Fruit fly (Drosophila melanogaster) ovary, adult (tissue): ENCODE data around the gene RpS6.
A peak's percentile ranks its signal among the peaks of the same experiment; 100 is the strongest.

Experiments
- CG17801 ChIP-seq: fragments of 200-800 bp; optimal IDR thresholded peaks from 2 replicates; lab custom pipeline; 2019; ENCODE audit warnings: missing biosample characterization, mild to moderate bottlenecking, missing genetic modification characterization, moderate library complexity; ENCODE audit not compliant: partially characterized antibody

Gene RpS6

DNA sequence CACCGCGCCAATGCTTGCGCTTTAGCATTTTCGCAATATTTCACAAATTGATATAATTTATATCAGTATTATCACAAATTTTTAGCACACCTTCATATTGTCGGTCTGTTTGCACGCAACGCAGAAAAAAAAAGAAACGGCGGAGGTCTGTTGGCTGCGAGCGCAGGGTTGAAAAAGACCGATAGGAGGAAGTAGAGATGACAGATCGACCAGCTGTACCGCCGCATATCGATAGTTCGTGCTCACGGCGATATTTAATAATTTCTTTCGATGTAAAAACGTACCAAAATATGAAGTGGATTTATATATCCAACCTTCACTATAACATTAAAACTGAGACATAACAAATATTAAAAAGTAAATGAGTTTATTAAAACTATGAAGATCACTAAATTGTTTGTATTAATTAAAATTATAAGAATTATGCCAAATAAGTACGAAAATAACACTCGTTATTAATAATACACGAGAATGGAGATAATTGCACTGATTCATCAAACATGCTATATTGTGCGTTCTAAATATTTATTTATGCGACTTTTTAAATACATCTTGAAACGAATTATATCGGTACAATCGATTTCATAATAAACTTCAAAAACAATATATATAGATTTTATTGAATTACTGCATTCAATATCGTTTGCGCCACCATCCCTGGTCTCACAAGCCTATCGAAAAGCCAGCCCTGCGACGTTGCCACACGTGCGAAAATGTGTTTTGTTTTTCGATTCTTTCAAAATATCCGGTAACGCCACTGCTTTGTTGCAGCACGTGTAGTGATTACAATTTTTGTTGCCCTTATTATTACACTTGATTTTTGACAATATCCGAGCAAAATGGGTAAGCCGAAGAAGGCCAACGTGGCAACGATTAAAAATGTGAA lies at the start of gene RpS6, which contains the start of gene bys:
RpS6 (minus strand) TSS at position 179 of the 886 bp plus-strand sequence.
bys (plus strand) TSS at position 728 of the 886 bp plus-strand sequence.
- TF ChIP-seq CG17801 (GFP tag; lab: Kevin White, UChicago): peak; percentile 78

DNA sequence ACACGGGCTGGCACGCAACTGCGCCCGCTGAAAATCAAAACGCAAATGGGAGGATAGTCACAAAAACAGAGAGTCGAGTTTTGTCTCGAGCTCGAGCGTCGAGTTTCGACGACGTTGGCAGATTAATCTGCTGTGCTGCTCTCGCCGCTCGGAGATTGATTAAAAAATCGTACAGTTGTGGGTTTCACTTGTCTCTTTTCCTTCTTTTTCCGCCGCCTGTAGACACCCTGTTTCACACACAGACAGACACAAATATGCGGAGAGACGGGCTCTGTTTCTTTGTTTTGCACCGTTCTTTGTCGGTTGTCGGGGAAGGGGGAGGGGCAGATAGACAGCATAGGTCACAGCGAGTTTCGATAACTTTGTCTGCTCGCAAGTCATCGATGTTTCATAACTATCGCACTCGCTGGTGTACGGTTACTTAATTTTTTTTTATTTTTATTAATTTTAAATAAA lies 45.8 kb upstream of the RpS6 start, which contains the start of gene orion:
orion (minus strand) TSS at position 51 of the 456 bp plus-strand sequence.
- TF ChIP-seq CG17801 (GFP tag; lab: Kevin White, UChicago): peak; percentile 90

DNA sequence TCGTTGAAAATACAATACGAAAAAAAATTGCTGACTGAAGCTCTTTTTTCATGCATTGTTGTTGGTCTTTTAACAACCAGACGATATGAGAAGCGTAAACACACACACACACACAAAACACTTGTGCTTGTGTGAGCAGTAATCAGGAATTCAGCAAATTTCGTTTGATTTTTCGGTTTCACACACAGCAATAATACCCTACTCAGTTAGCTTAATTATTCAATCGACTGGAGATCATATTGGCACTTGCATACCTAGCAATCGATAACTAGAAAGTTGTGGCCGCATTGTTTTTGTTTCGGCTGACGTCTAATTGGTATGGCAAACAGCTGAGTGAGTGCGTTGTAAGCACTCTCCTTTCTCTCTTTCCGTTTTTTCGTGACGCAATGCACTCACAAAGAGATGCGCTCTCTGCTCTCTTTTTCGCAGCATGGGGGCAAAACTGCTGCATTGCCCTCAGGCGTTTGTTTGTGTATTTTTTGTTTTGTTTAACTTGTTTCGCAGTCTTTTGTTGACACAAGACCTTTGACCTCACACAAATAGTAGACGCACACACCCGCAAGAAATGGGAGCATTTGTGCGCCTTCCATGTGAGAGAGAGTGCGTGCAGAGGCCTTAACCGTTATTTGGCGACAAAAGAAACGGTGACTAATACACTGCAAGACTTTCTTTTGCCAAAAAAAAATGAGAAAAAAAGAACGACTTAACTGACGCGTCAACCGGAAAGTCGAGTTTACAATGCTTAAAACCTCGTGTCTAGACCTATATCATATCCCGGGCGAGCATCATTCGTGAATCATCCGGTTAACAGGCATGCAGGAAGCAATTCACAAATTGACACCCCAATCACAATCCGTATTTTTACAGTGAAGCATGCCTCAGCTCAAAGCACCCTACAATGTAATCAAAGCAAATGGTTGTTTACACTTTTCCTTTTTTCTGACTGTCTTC lies 43.9 kb upstream of the RpS6 start:
- peak; percentile 48 for TF ChIP-seq CG17801 (GFP tag; lab: Kevin White, UChicago)

DNA sequence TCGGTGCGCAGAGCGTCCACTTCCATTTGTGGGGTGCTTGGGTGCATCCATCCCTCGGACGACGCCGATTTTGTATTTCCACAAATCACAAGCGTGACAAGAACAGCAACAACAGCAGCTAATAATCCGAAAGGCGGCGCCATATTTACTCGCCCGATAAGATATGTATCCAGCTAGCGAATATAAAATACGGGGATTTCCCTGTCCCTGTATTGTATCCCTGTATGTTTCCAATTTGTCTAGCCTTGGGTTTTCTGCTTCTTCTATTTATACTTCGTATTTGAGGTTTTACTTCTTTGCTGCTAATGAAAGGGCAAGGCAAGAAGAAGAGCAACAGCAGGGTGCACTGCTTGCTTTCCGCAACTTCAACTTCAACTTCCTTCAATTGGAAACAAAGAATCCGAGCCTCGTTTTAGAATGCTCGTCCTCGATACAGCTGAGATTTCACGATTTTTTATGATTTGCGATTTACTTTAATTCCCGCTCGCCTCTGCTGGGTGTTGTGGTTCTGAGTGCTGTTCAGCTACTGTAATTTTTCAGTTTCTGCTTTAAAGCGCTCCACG lies 43.1 kb upstream of the RpS6 start:
- no peak for TF ChIP-seq CG17801 (GFP tag; lab: Kevin White, UChicago)

DNA sequence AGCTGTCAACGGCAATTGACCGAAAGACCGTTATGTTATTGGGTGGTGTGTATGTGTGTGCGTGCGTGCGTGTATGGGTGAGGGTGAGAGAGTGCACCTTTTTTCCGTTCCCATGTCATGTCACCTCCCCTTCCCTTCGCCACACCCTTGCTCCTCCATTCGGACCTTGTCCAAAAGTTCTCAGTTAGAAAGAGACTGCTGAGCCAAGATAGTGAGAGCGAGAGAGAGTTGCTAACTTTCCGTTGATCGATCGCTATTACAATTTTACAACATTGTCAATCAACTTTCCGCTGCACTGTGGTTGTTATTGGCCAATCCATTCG lies 37.3 kb upstream of the RpS6 start:
- no peak for TF ChIP-seq CG17801 (GFP tag; lab: Kevin White, UChicago)

DNA sequence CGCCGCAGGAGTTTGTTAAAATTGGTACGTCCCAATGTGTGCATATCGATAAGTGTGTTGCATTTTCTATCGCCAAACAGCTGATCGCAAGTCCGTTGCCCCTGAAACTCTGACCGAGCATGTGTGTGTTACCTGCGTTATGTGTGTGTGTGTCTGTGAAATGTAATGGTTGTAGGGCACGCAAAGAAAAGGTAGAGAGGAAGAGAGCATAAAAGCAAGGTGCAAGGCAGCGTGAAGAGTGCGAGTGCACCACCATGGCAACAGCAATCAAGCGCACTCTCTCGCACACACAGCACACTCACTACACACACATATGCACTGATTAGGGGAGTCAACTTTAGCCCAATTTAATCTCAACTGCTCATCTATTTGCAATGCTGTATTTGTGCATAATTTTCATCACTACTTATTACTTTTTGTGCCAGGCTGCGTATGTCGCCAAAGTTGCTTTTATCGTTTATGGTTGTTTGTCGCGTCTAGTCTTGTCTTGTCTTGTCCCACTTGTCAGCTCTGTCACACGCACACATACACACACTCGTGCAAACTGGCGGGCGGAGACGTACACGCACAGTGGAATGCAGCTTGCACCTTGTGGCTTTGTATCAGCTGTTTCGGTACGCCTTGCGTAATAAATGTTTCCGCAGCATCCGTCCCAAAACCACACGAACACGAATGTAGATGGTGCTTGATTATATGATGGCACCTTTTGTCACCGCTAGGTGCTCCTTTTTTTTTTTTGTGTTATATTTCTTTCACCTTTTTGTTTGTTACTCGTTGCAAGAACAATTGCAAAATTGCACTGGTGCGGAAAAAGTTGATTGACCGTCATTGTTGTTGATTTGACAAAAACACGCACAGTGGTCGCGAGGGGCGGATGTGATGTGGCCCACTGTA lies 36.7 kb upstream of the RpS6 start:
- peak; percentile 81 for TF ChIP-seq CG17801 (GFP tag; lab: Kevin White, UChicago)

DNA sequence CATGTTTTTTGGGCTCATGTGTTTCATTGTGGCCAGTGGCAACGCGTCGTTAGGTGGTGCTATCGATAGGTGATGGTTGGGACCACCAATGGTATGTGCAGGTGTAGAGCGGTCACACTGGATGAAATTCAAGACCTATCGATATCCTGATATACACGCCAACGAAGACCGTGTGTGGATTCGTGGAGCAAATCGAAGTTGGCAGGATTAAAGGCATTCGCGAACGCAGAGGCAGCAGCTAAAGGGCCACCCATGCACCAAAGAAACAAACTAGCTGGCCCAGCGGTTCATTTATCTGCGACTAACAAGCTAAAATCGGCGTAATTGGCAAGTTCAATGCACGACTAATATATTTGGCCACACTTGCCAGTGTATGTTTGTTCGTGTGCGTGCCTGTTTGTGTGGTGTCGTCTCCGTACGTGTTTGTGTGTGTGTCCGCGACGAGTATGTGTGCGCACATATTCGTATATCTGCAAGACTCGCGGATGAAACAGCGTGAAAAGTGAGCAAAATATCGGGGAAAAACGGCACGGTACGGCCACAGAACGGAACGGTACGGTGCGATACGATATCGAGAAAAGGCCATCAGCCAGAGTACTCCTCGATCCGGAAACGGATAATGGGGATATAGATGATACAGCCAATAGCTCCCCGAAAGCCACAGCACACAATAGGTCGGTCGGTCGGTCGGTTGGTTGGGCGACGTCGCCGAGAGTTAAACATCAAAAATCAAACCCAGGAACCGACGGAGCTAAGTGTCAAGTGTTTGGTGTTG lies 34.9 kb upstream of the RpS6 start, which contains the start of gene Ubr3:
Ubr3 (plus strand) TSS at position 99 of the 775 bp plus-strand sequence.
- TF ChIP-seq CG17801 (GFP tag; lab: Kevin White, UChicago): peak; percentile 48

DNA sequence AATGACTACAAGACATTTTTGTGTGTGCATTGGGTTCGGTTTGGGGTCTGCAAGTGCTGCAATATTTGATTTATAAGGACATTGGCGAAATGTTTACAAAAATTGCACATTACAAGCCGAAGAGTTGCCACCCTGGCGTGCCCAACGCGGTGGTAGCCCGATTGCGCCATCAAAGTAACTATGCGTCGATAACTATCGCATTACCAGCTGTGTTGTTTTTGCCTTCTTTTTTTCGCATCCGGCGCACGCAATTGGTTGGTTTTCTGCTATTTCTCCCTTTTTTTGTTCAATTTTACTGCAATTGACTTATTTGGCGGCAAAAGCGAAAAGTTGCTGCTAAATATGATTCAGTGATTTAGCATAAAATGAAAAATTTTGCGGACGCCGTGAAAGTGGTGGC lies 33.5 kb upstream of the RpS6 start, which contains the start of gene RpS14b:
RpS14b (plus strand) TSS at position 220 of the 400 bp plus-strand sequence.
- peak; percentile 89 for TF ChIP-seq CG17801 (GFP tag; lab: Kevin White, UChicago)

DNA sequence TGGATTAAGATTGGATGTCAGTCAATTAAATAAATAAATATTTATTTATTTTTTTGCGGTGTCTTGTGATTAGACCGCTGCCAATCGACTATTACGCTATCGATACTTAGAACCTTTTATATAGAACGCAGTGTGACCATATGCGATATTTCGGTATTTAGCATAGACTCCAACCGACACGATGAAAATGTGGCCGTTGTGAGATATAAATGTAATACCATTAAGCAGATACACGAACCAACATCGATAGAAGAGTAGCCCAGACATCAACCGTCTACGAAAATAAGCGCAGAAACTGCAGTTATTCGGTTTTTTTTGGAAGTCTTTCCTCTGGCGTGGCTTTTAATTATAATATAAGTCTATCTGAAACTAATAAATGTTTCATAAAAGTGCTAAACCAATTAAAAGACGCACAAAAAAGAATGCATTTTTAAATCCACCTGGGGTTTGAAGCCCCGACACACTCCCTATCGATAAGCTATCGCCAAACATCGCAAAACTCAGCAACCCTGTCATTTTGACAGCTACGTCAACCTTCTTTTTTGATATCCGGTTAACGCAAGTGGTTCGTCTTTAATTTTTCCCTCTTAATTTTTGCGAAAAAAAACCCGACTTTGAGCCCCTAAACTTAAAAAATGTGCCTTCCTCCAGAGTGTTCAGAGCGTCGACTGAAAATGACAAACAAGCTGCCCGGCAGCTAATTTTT lies 32.2 kb upstream of the RpS6 start, which contains the start of the genes Dhdds and RpS14a:
Dhdds (minus strand) TSS at position 142 of the 706 bp plus-strand sequence.
RpS14a (plus strand) TSS at position 533 of the 706 bp plus-strand sequence.
- TF ChIP-seq CG17801 (GFP tag; lab: Kevin White, UChicago): no peak

DNA sequence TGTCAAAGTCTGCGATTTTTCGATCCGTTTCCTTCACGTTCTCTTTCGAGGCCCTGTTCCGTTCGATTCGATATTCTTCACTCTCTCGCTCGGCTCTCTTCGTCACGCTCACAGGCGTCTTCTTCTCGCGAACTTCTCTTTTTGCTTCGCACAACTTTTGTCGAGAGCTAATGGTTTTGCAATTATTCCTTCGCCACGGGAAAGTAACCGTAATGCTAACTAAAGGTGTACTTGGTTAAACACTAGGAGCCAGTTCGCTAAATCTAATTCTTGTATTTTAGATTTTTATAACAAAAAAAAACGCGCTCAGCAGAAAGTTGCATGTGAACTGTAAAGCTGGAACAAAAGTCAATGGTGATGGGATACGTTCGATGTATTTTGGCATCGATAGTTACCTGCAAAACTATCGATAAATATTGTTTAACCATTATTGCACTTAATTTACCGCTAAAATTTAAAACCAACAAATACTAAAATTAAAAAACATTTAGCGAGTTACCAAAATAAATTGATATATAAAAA lies 30.0 kb upstream of the RpS6 start, which contains the start of gene mahe:
mahe (minus strand) TSS at position 355 of the 522 bp plus-strand sequence.
- no peak for TF ChIP-seq CG17801 (GFP tag; lab: Kevin White, UChicago)

DNA sequence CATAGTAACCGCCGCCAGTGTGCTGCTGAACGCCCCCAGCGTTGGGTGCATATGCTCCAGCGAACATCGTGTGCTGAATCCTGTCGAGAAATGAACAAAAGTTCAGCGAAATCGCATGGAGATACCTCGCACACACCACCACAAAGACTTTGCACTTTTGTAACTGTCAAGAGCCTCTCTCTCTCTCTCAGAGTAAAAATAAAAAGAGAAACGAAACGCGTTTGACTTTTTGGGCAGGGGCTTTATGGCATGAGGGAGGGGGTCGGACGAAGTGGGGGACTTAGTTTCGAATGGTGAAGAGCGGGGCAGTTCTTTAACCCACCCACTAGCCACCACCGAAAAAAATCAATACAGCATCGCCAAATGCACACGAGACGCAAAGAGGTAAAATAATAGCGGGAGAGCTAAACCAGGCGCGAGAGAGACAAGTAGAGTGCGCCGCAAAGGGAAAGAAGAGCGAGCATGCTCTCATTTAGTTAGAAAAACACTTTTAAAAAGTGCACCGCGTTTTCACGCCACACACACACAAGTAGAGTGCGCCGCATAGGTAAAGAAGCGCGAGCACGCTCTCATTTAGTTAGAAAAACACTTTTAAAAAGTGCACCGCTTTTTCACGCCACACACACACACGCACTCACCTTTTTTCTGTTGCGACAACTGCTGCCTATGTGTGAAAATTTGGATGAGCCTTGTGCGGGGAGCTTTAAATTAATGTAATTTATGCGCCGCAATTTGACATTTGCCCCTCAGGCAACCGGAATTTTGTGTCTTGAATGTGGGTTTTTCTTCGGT lies 29.3 kb upstream of the RpS6 start:
- TF ChIP-seq CG17801 (GFP tag; lab: Kevin White, UChicago): no peak
